Worm (Caenorhabditis elegans) whole organism, late embryonic: Measurements from ENCODE around the gene tra-2.

ENCODE experiments used
- K02D7.2 ChIP-seq: sonication (generic microtip); optimal IDR thresholded peaks from 2 replicates; lab custom pipeline; 2017; ENCODE audit warnings: mild to moderate bottlenecking, missing genetic modification characterization, missing compliant biosample characterization
- T23F11.4 ChIP-seq: fragments of 200-800 bp; sonication (Bioruptor generic); optimal IDR thresholded peaks from 2 replicates; lab custom pipeline; 2018; ENCODE audit warnings: mild to moderate bottlenecking, missing genetic modification characterization, missing compliant biosample characterization
- ahr-1 ChIP-seq: sonication (generic microtip); optimal IDR thresholded peaks from 2 replicates; lab custom pipeline; 2016; ENCODE audit warnings: missing genetic modification characterization, missing compliant biosample characterization
- ama-1 ChIP-seq: fragments of 150-350 bp; optimal IDR thresholded peaks from 2 replicates; lab custom pipeline; 2014
- ceh-14 ChIP-seq: sonication (generic microtip); optimal IDR thresholded peaks from 2 replicates; lab custom pipeline; 2016; ENCODE audit warnings: missing genotype, missing genetic modification characterization, missing compliant biosample characterization
- ceh-18 ChIP-seq: sonication (generic microtip); optimal IDR thresholded peaks from 2 replicates; lab custom pipeline; 2016; ENCODE audit warnings: missing genetic modification characterization, missing compliant biosample characterization
- ceh-19 ChIP-seq: fragments of 200-800 bp; sonication (Bioruptor generic); optimal IDR thresholded peaks from 2 replicates; lab custom pipeline; 2018; ENCODE audit warnings: mild to moderate bottlenecking, missing genetic modification characterization, missing compliant biosample characterization
- ceh-2 ChIP-seq: sonication (generic microtip); optimal IDR thresholded peaks from 2 replicates; lab custom pipeline; 2016; ENCODE audit warnings: missing genotype, missing genetic modification characterization, missing compliant biosample characterization
- ceh-24 ChIP-seq: sonication (generic microtip); optimal IDR thresholded peaks from 2 replicates; lab custom pipeline; 2016; ENCODE audit warnings: mild to moderate bottlenecking, missing genetic modification characterization, missing compliant biosample characterization
- ceh-30 ChIP-seq: fragments of 150-350 bp; optimal IDR thresholded peaks from 2 replicates; lab custom pipeline; 2014; ENCODE audit warnings: missing biosample characterization, missing genetic modification characterization
- ceh-31 ChIP-seq: sonication (generic microtip); optimal IDR thresholded peaks from 2 replicates; lab custom pipeline; 2016; ENCODE audit warnings: missing genetic modification characterization, missing compliant biosample characterization
- ceh-34 ChIP-seq: sonication (generic microtip); optimal IDR thresholded peaks from 2 replicates; lab custom pipeline; 2016; ENCODE audit warnings: mild to moderate bottlenecking, missing genetic modification characterization, missing compliant biosample characterization
- ceh-45 ChIP-seq: fragments of 200-800 bp; sonication (Bioruptor generic); IDR thresholded peaks from 2 replicates; pipeline ENCODE4 v1.3.6; 2022; ENCODE audit warnings: missing genetic modification reagents, missing genetic modification characterization, missing compliant biosample characterization
- ets-4 ChIP-seq: sonication (generic microtip); optimal IDR thresholded peaks from 2 replicates; lab custom pipeline; 2016; ENCODE audit warnings: missing genetic modification characterization, missing compliant biosample characterization
- fax-1 ChIP-seq: sonication (generic microtip); optimal IDR thresholded peaks from 2 replicates; lab custom pipeline; 2016; ENCODE audit warnings: missing genotype, missing genetic modification characterization, missing compliant biosample characterization
- fkh-10 ChIP-seq: fragments of 150-350 bp; optimal IDR thresholded peaks from 2 replicates; lab custom pipeline; 2014; ENCODE audit warnings: missing biosample characterization, missing genetic modification reagents, missing genetic modification characterization
- gmeb-2 ChIP-seq: sonication (generic microtip); optimal IDR thresholded peaks from 2 replicates; lab custom pipeline; 2016; ENCODE audit warnings: missing genetic modification characterization, inconsistent platforms, missing compliant biosample characterization
- hlh-6 ChIP-seq: sonication (generic microtip); optimal IDR thresholded peaks from 2 replicates; lab custom pipeline; 2016; ENCODE audit warnings: missing genotype, missing genetic modification characterization, missing compliant biosample characterization
- madf-2 ChIP-seq: sonication (generic microtip); optimal IDR thresholded peaks from 2 replicates; lab custom pipeline; 2017; ENCODE audit warnings: missing genetic modification characterization, missing compliant biosample characterization
- nfya-1 ChIP-seq: sonication (generic microtip); optimal IDR thresholded peaks from 2 replicates; lab custom pipeline; 2017; ENCODE audit warnings: missing genetic modification characterization, mild to moderate bottlenecking, missing compliant biosample characterization, antibody characterized with exemption, moderate library complexity
- nhr-232 ChIP-seq: sonication (generic microtip); optimal IDR thresholded peaks from 2 replicates; lab custom pipeline; 2016; ENCODE audit warnings: missing genetic modification characterization, missing compliant biosample characterization
- npax-4 ChIP-seq: sonication (generic microtip); optimal IDR thresholded peaks from 2 replicates; lab custom pipeline; 2016; ENCODE audit warnings: missing genetic modification characterization, missing compliant biosample characterization
- odd-2 ChIP-seq: sonication (generic microtip); optimal IDR thresholded peaks from 2 replicates; lab custom pipeline; 2017; ENCODE audit warnings: antibody characterized with exemption, mild to moderate bottlenecking, missing genetic modification characterization, missing compliant biosample characterization
- pha-2 ChIP-seq: sonication (generic microtip); optimal IDR thresholded peaks from 2 replicates; lab custom pipeline; 2017; ENCODE audit warnings: mild to moderate bottlenecking, missing genetic modification characterization, missing compliant biosample characterization
- pqm-1 ChIP-seq: sonication (generic microtip); optimal IDR thresholded peaks from 2 replicates; lab custom pipeline; 2016; ENCODE audit warnings: missing genetic modification characterization, missing compliant biosample characterization
- ref-2 ChIP-seq: sonication (generic microtip); optimal IDR thresholded peaks from 2 replicates; lab custom pipeline; 2016; ENCODE audit warnings: missing genetic modification characterization, missing compliant biosample characterization
- rnt-1 ChIP-seq: sonication (generic microtip); optimal IDR thresholded peaks from 2 replicates; lab custom pipeline; 2016; ENCODE audit warnings: missing genetic modification characterization, missing compliant biosample characterization
- sox-2 ChIP-seq: fragments of 200-800 bp; sonication (Bioruptor generic); IDR thresholded peaks from 2 replicates; pipeline ENCODE4 v1.3.6; 2022; ENCODE audit warnings: missing genetic modification reagents, missing genetic modification characterization, missing compliant biosample characterization
- syd-9 ChIP-seq: sonication (generic microtip); optimal IDR thresholded peaks from 2 replicates; lab custom pipeline; 2016; ENCODE audit warnings: mild to moderate bottlenecking, missing genetic modification characterization, moderate library complexity, missing compliant biosample characterization
- tbx-2 ChIP-seq: sonication (generic microtip); optimal IDR thresholded peaks from 2 replicates; lab custom pipeline; 2016; ENCODE audit warnings: missing genetic modification characterization, missing compliant biosample characterization
- unc-42 ChIP-seq: sonication (generic microtip); optimal IDR thresholded peaks from 2 replicates; lab custom pipeline; 2016; ENCODE audit warnings: missing genotype, missing genetic modification characterization, missing compliant biosample characterization
- unc-55 ChIP-seq: sonication (generic microtip); optimal IDR thresholded peaks from 2 replicates; lab custom pipeline; 2017; ENCODE audit warnings: missing biosample characterization, missing genetic modification reagents, missing genetic modification characterization
- unc-86 ChIP-seq: sonication (generic microtip); optimal IDR thresholded peaks from 2 replicates; lab custom pipeline; 2016; ENCODE audit warnings: missing genetic modification characterization, missing compliant biosample characterization
- zip-5 ChIP-seq: sonication (generic microtip); optimal IDR thresholded peaks from 2 replicates; lab custom pipeline; 2016; ENCODE audit warnings: missing genetic modification characterization, missing compliant biosample characterization

The tra-2 gene

DNA sequence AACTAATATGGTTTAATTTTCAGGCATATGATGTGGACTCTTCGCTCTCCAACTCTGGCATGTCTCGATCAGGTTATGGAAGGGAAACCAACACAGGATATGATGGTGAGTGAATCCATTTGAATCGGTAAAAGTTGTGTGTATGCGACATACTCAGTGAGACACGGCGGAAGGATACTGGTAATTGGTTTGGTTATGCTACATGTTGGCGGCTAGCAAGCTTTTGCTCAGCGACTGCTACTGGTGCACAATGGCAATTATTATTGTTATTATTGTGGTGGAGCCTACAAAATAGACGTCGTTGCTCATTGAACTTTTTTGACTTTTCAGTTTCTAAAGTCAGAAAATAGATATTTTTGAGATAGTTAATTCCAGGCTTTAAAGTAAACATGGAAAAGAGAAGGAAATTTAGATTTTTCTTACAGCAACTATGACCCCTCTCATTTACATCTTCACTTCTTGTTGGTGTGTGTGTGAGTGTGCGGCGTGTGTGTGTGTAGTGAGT lies 24.7 kb downstream of the tra-2 start:
- TF ChIP-seq unc-42 (tag; lab: Kevin White, UChicago) (peak; percentile 67), madf-2 (tag; lab: Kevin White, UChicago) (no peak), fkh-10 (no peak), nfya-1 (tag; lab: Kevin White, UChicago) (peak; percentile 1)
- TF ChIP-seq, all 69 proteins: peak for 2

DNA sequence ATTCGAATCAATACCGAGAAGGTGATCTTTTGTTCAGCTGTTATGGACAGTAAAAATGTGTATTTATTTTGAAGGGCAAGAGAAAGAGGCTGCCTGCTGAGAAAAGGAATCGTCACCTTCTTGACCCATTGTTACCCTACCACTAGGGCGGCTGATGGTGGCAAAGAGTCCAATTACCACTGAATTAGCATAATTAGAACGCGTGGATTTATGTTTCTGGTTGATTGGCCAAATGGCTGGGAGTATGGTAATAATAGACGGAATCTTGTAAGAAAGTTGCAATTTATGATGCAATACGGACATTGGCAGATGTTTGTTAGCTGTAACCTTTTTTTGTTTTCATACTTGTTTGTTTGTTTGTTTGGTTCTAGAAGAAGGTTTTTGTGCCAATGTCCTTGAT lies 25.6 kb downstream of the tra-2 start:
- peak; percentile 71 for TF ChIP-seq ceh-31 (tag; lab: Kevin White, UChicago)
- peak; percentile 14 for TF ChIP-seq ceh-34 (tag; lab: Kevin White, UChicago)
- TF ChIP-seq ref-2 (tag; lab: Kevin White, UChicago): peak; percentile 41
- TF ChIP-seq sox-2: peak; percentile 63; the same call in 1 of the 2 replicates
- TF ChIP-seq tbx-2 (tag; lab: Kevin White, UChicago): no peak
- TF ChIP-seq unc-42 (tag; lab: Kevin White, UChicago): peak; percentile 9
- no peak for TF ChIP-seq nhr-232 (tag; lab: Kevin White, UChicago)

DNA sequence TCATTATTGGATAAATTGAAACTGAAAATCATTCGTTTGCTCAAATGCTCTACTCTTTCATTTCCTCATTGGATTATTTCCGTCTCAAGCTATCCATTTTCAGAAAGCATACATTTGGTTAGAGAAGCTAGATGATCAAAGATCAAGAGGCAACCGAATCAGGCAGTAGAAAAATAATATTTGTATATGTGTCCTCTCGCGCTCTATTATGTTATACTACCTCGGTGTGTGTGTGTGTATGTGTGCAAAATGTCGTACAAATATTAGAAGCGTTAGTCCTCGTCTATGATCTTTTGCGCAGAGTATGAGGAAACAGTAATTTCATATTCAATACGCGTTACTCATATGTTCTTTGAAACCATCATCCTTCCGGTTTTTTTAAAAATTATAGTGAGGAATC lies 28.4 kb downstream of the tra-2 start:
- peak; percentile 41 for TF ChIP-seq tbx-2 (tag; lab: Kevin White, UChicago)
- TF ChIP-seq rnt-1: no peak
- TF ChIP-seq, all 69 proteins: peak for 1

DNA sequence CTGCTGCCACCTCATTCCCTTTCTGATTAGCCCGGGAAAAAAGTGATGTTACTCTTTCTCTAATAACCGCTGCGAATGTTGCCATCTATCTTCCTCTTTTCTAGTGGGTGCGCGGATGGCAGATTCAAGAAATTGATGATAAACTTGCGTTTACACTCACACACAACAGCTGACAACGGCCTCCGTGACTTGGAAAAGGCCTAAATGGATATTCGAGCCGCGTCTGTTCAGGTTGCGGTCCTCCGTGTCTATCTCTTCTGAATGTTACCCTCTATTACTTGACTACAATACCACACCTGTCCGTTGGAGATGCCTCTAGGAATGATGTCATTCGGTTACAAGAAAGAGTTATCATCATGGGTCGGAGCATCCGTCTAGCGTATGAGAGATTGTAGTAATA lies 28.9 kb downstream of the tra-2 start:
- TF ChIP-seq ceh-31 (tag; lab: Kevin White, UChicago): no peak
- no peak for TF ChIP-seq T23F11.4
- no peak for TF ChIP-seq K02D7.2
- TF ChIP-seq syd-9 (tag; lab: Kevin White, UChicago): no peak
- no peak for TF ChIP-seq hlh-6 (tag; lab: Kevin White, UChicago)
- no peak for TF ChIP-seq ahr-1
- no peak for TF ChIP-seq ceh-14 (tag; lab: Kevin White, UChicago)
- no peak for TF ChIP-seq ceh-30 (tag; lab: Kevin White, UChicago)
- no peak for TF ChIP-seq sox-2
- no peak for TF ChIP-seq pqm-1
- TF ChIP-seq odd-2 (tag; lab: Kevin White, UChicago): no peak
- no peak for TF ChIP-seq ceh-45
- TF ChIP-seq ceh-2: no peak
- TF ChIP-seq npax-4 (tag; lab: Kevin White, UChicago): no peak
- no peak for TF ChIP-seq ceh-34 (tag; lab: Kevin White, UChicago)
- no peak for TF ChIP-seq zip-5 (tag; lab: Kevin White, UChicago)

DNA sequence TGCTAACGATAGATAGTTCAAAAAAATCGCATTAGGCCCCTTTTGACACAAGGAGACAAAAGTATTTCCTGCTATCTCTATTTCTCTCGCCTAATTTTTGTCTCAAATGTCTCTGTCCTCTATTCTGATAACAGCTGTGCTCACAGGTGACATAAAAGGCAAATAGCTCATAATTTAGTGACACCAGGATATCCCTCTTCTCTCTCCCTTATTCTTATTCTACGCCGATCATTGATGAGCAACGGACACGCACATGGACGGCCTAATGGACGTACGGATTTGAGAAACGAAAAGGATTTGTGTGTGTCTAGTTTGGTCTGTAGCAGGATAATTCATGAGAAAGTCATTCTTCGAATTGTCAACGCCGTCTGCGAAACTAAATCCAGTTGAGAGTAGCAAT lies 29.5 kb downstream of the tra-2 start:
- TF ChIP-seq fkh-10 (no peak), unc-55 (GFP tag; lab: Kevin White, UChicago) (peak; percentile 26)
- TF ChIP-seq, all 69 proteins: peak for 1

DNA sequence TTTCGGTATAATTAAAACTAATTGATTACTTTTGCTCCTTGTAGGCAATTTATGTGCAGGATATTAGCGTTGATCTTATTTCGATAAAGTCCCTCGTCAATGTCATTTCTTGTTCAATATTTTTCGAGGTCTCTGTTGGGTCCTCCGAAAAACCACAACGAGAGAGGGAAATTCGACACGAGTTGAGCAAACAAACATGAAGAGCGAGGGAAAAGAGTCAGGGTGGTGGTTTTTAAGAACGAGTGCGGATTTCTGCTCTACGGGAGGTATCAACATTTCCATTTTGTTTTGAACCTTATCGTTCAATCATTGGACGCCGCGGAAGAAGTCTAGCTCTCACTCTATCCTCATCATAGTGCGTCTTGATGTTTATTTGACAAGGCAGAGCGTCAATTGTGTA lies 30.7 kb downstream of the tra-2 start:
- TF ChIP-seq K02D7.2: no peak
- TF ChIP-seq zip-5 (tag; lab: Kevin White, UChicago): no peak
- TF ChIP-seq ceh-19 (GFP tag; lab: Kevin White, UChicago): peak; percentile 25
- TF ChIP-seq ama-1 (lab: Kevin White, UChicago): no peak
- peak; percentile 92 for TF ChIP-seq ceh-34 (tag; lab: Kevin White, UChicago)
- no peak for TF ChIP-seq ceh-18 (tag; lab: Kevin White, UChicago)

DNA sequence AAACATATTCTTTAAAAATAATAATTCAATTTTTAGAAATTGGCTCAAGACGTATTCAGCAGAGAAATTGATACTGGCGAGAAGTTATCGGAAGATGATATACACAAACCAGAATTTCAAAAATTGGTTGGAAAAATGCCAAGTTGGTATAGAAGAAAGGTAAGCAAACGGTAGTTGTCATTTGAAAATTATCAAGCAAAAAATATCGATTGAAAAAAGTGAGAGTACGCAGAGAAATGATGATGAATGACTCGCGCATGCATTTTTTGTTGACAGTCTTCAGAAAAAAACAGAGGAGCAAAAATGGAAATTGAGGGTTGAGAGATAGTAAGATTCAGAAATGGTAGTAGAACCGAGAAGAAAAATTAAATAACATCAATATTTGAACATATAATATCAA lies 32.5 kb downstream of the tra-2 start:
- no peak for TF ChIP-seq ets-4

DNA sequence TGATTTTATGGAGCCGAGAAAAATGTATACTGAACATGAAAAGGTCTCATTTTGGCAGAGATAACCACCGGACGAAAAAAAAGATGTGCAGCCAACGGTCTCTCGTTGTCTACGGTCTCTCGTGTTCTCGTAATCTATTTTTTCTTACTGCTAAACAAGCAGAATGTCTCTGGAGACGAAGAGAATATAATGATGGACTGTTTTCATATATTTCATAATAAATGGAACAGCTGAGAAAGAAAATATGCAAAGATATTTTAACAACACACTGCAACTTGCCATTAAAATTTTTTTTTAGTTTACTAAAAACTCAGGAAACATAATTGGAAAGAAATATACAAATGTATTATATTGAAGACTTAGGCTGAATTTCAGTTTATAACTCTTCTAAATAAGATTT lies 35.4 kb downstream of the tra-2 start:
- TF ChIP-seq ceh-18 (tag; lab: Kevin White, UChicago) (no peak), pha-2 (tag; lab: Kevin White, UChicago) (no peak), odd-2 (tag; lab: Kevin White, UChicago) (no peak), gmeb-2 (no peak), unc-86 (tag; lab: Kevin White, UChicago) (no peak), ceh-24 (tag; lab: Kevin White, UChicago) (no peak), fax-1 (tag; lab: Kevin White, UChicago) (no peak), hlh-6 (tag; lab: Kevin White, UChicago) (no peak), ama-1 (lab: Kevin White, UChicago) (no peak)
